Fruit fly (Drosophila melanogaster): Measurements from ENCODE around the gene mld.

DNA sequence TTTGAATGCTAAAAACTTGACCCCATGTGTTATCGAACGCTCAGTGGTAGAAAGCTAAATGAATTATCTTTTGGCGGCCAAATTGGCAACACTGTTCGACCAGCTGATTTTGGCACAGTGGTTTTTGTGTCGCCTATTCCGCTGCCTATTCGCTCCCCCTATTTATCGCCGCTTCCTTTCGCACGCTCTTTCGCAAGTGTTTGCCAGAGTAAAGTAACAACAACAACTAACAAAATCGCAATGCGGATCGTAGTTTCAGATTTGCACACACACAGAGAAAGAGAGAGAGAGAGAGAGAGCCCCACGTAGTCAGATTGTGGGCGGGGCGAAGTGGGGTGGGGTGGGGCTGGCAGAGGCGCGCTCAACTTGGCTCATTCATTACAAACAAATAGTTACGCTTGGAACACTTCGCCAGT is 65.6 kb downstream of the mld start:
- no peak for TF ChIP-seq ttk (optimal IDR thresholded peaks at IDR 0.05)
- no peak for TF ChIP-seq insv (optimal IDR thresholded peaks at IDR 0.05)
- peak; percentile 45 for TF ChIP-seq psq (optimal IDR thresholded peaks at IDR 0.05)
- TF ChIP-seq Sin3A (optimal IDR thresholded peaks at IDR 0.05), result no peak
- TF ChIP-seq Myc (optimal IDR thresholded peaks at IDR 0.05), result no peak
- TF ChIP-seq h (optimal IDR thresholded peaks at IDR 0.05), result no peak
